Fruit fly (Drosophila melanogaster) whole organism, embryonic: ENCODE data around the gene Epp.

Experiments
- ATbp ChIP-seq: fragments of 200-800 bp; sonication (Bioruptor generic); optimal IDR thresholded peaks from 2 replicates; lab custom pipeline; 2017; ENCODE audit warnings: missing biosample characterization, mild to moderate bottlenecking, missing genetic modification characterization, missing genetic modification reagents
- CG10321 ChIP-seq: fragments of 200-800 bp; sonication (Bioruptor generic); IDR thresholded peaks from 2 replicates; pipeline ENCODE4 v1.3.6; 2022; ENCODE audit warnings: missing biosample characterization, missing genetic modification characterization
- CG10462 ChIP-seq: fragments of 200-800 bp; sonication (Bioruptor generic); optimal IDR thresholded peaks from 2 replicates; lab custom pipeline; 2016; ENCODE audit warnings: missing biosample characterization, missing genetic modification characterization
- CG11398 ChIP-seq: fragments of 200-800 bp; sonication (Bioruptor generic); optimal IDR thresholded peaks from 2 replicates; lab custom pipeline; 2016; ENCODE audit warnings: missing biosample characterization, missing genetic modification characterization
- CG11504 ChIP-seq: fragments of 200-800 bp; sonication (Bioruptor generic); optimal IDR thresholded peaks from 3 replicates; lab custom pipeline; 2019; ENCODE audit warnings: missing biosample characterization, mild to moderate bottlenecking, missing genetic modification characterization, moderate library complexity
- CG12236 ChIP-seq: fragments of 200-800 bp; sonication (Bioruptor generic); optimal IDR thresholded peaks from 2 replicates; lab custom pipeline; 2016; ENCODE audit warnings: missing biosample characterization, missing genetic modification characterization
- CG12391 ChIP-seq: fragments of 200-800 bp; sonication (Bioruptor generic); optimal IDR thresholded peaks from 3 replicates; lab custom pipeline; 2018; ENCODE audit warnings: missing biosample characterization, mild to moderate bottlenecking, missing genetic modification characterization, moderate library complexity
- CG17328 ChIP-seq: fragments of 200-800 bp; sonication (Bioruptor generic); IDR thresholded peaks from 2 replicates; pipeline ENCODE4 v1.3.6; 2022; ENCODE audit warnings: missing biosample characterization, missing genetic modification characterization
- CG3065 ChIP-seq: fragments of 200-800 bp; sonication (Bioruptor generic); optimal IDR thresholded peaks from 2 replicates; lab custom pipeline; 2016; ENCODE audit warnings: missing biosample characterization, missing genetic modification characterization
- CG3726 ChIP-seq: fragments of 200-800 bp; sonication (Bioruptor generic); IDR thresholded peaks from 3 replicates; pipeline ENCODE4, ENCODE4 v1.3.6; 2022; ENCODE audit warnings: missing biosample characterization, missing genetic modification characterization
- CG3847 ChIP-seq: fragments of 200-800 bp; sonication (Bioruptor generic); IDR thresholded peaks from 2 replicates; pipeline ENCODE4 v1.3.6; 2022; ENCODE audit warnings: missing biosample characterization, missing genetic modification characterization
- CG4424 ChIP-seq: fragments of 200-800 bp; sonication (Bioruptor generic); optimal IDR thresholded peaks from 3 replicates; lab custom pipeline; 2016; ENCODE audit warnings: missing biosample characterization, missing genetic modification characterization
- CG7372 ChIP-seq: fragments of 200-800 bp; sonication (Bioruptor generic); IDR thresholded peaks from 2 replicates; pipeline ENCODE4 v1.3.6; 2022; ENCODE audit warnings: missing biosample characterization, missing genetic modification characterization
- CG7963 ChIP-seq: fragments of 200-800 bp; sonication (Bioruptor generic); IDR thresholded peaks from 3 replicates; pipeline ENCODE4 v1.3.6; 2022; ENCODE audit warnings: missing biosample characterization, missing genetic modification characterization; ENCODE audit not compliant: partially characterized antibody
- CG8924 ChIP-seq: fragments of 200-800 bp; optimal IDR thresholded peaks from 3 replicates; lab custom pipeline; 2019; ENCODE audit warnings: missing biosample characterization, mild to moderate bottlenecking, missing genetic modification characterization, moderate library complexity
- Dek ChIP-seq: fragments of 200-800 bp; sonication (Bioruptor generic); optimal IDR thresholded peaks from 3 replicates; lab custom pipeline; 2019; ENCODE audit warnings: missing biosample characterization, mild to moderate bottlenecking, missing genetic modification characterization, moderate library complexity
- Dip3 ChIP-seq: fragments of 200-800 bp; sonication (Bioruptor generic); optimal IDR thresholded peaks from 3 replicates; lab custom pipeline; 2016; ENCODE audit warnings: missing biosample characterization, missing genetic modification characterization
- Dp ChIP-seq: fragments of 200-800 bp; sonication (Bioruptor generic); optimal IDR thresholded peaks from 2 replicates; lab custom pipeline; 2018; ENCODE audit warnings: missing biosample characterization, mild to moderate bottlenecking, missing genetic modification characterization, moderate library complexity
- HmgZ ChIP-seq: fragments of 200-800 bp; sonication (Bioruptor generic); optimal IDR thresholded peaks from 2 replicates; lab custom pipeline; 2018; ENCODE audit warnings: missing biosample characterization, mild to moderate bottlenecking, missing genetic modification characterization
- Hmr ChIP-seq: fragments of 200-800 bp; sonication (Bioruptor generic); optimal IDR thresholded peaks from 3 replicates; lab custom pipeline; 2017; ENCODE audit warnings: mild to moderate bottlenecking, missing biosample characterization, missing genetic modification reagents, missing genetic modification characterization
- Hmx ChIP-seq: fragments of 200-800 bp; sonication (Bioruptor generic); optimal IDR thresholded peaks from 2 replicates; lab custom pipeline; 2016; ENCODE audit warnings: missing biosample characterization, missing genetic modification characterization
- Nf-YB ChIP-seq: fragments of 200-800 bp; sonication (Bioruptor generic); optimal IDR thresholded peaks from 3 replicates; lab custom pipeline; 2019; ENCODE audit warnings: missing biosample characterization, mild to moderate bottlenecking, missing genetic modification characterization, moderate library complexity
- Ravus ChIP-seq: fragments of 200-800 bp; sonication (Bioruptor generic); IDR thresholded peaks from 2 replicates; pipeline ENCODE4 v1.3.6; 2022; ENCODE audit warnings: missing biosample characterization, missing genetic modification characterization
- Spps ChIP-seq: fragments of 200-800 bp; sonication (Bioruptor generic); optimal IDR thresholded peaks from 2 replicates; lab custom pipeline; 2018; ENCODE audit warnings: missing biosample characterization, mild to moderate bottlenecking, missing genetic modification characterization
- Stat92E ChIP-seq, 3 experiments: fragments of >200 bp in 2 of 3; fragments of 200-800 bp in 1 of 3; sonication (Bioruptor generic) in 1 of 3; optimal IDR thresholded peaks; 2 replicates each; lab custom pipeline; 2017 to 2019; ENCODE audit warnings: missing biosample characterization in 3 of 3, missing genetic modification characterization in 3 of 3, mild to moderate bottlenecking in 1 of 3, moderate library complexity in 1 of 3
- Tbp ChIP-seq: fragments of >200 bp; optimal IDR thresholded peaks from 2 replicates; lab custom pipeline; 2018; ENCODE audit warnings: missing biosample characterization, missing genetic modification characterization
- br ChIP-seq: fragments of >200 bp; optimal IDR thresholded peaks from 2 replicates; lab custom pipeline; 2017
- bsh ChIP-seq, 2 experiments: fragments of 200-800 bp; sonication (Bioruptor generic); optimal IDR thresholded peaks; 2 replicates each; lab custom pipeline; 2017 to 2018; ENCODE audit warnings: mild to moderate bottlenecking in 2 of 2, missing biosample characterization in 2 of 2, missing genetic modification characterization in 2 of 2, moderate library complexity in 1 of 2
- caup ChIP-seq: fragments of 200-800 bp; sonication (Bioruptor generic); optimal IDR thresholded peaks from 3 replicates; lab custom pipeline; 2017; ENCODE audit warnings: missing biosample characterization, mild to moderate bottlenecking, missing genetic modification characterization, moderate library complexity; ENCODE audit not compliant: severe bottlenecking
- chinmo ChIP-seq: fragments of 200-800 bp; sonication (Bioruptor generic); IDR thresholded peaks from 4 replicates; pipeline ENCODE4 v1.3.6; 2022; ENCODE audit warnings: missing biosample characterization, missing genetic modification characterization; ENCODE audit not compliant: partially characterized antibody
- chn ChIP-seq: fragments of 200-800 bp; sonication (Bioruptor generic); optimal IDR thresholded peaks from 2 replicates; lab custom pipeline; 2016; ENCODE audit warnings: missing biosample characterization, missing genetic modification characterization
- croc ChIP-seq: fragments of 200-800 bp; sonication (Bioruptor generic); conservative IDR thresholded peaks from 3 replicates; pipeline ENCODE4 v1.3.6; 2022; ENCODE audit warnings: missing biosample characterization, missing genetic modification characterization
- eve ChIP-seq, 2 experiments: fragments of >200 bp; optimal IDR thresholded peaks; 2 replicates each; lab custom pipeline; 2017; ENCODE audit warnings: missing biosample characterization in 2 of 2, missing genetic modification characterization in 2 of 2
- exex ChIP-seq: fragments of 200-800 bp; sonication (Bioruptor generic); optimal IDR thresholded peaks from 4 replicates; lab custom pipeline; 2018; ENCODE audit warnings: missing biosample characterization, mild to moderate bottlenecking, missing genetic modification characterization, moderate library complexity
- fru ChIP-seq: fragments of >200 bp; optimal IDR thresholded peaks from 2 replicates; lab custom pipeline; 2017
- gfzf ChIP-seq: fragments of 200-800 bp; sonication (Bioruptor generic); optimal IDR thresholded peaks from 2 replicates; lab custom pipeline; 2016; ENCODE audit warnings: missing biosample characterization, mild to moderate bottlenecking, missing genetic modification characterization, moderate library complexity
- grau ChIP-seq: fragments of 200-800 bp; optimal IDR thresholded peaks from 3 replicates; lab custom pipeline; 2019; ENCODE audit warnings: missing biosample characterization, mild to moderate bottlenecking, missing genetic modification characterization, moderate library complexity
- kah ChIP-seq: fragments of 200-800 bp; sonication (Bioruptor generic); optimal IDR thresholded peaks from 2 replicates; lab custom pipeline; 2018; ENCODE audit warnings: missing biosample characterization, mild to moderate bottlenecking, missing genetic modification characterization
- maf-S ChIP-seq: fragments of 200-800 bp; sonication (Bioruptor generic); optimal IDR thresholded peaks from 2 replicates; lab custom pipeline; 2016; ENCODE audit warnings: missing biosample characterization, missing genetic modification characterization
- nmo ChIP-seq: fragments of 200-800 bp; sonication (Bioruptor generic); optimal IDR thresholded peaks from 2 replicates; lab custom pipeline; 2018; ENCODE audit warnings: missing biosample characterization, mild to moderate bottlenecking, missing genetic modification characterization, moderate library complexity
- oc ChIP-seq: fragments of 200-800 bp; sonication (Bioruptor generic); optimal IDR thresholded peaks from 2 replicates; lab custom pipeline; 2018; ENCODE audit warnings: missing biosample characterization, mild to moderate bottlenecking, missing genetic modification characterization, moderate library complexity
- onecut ChIP-seq: fragments of 200-800 bp; sonication (Bioruptor generic); IDR thresholded peaks from 2 replicates; pipeline ENCODE4 v1.3.6; 2022; ENCODE audit warnings: missing biosample characterization, missing genetic modification characterization
- phol ChIP-seq: fragments of 200-800 bp; sonication (Bioruptor generic); optimal IDR thresholded peaks from 3 replicates; lab custom pipeline; 2018; ENCODE audit warnings: missing biosample characterization, mild to moderate bottlenecking, missing genetic modification characterization, moderate library complexity
- sim ChIP-seq: fragments of 200-800 bp; sonication (Bioruptor generic); IDR thresholded peaks from 2 replicates; pipeline ENCODE4 v1.3.6; 2022; ENCODE audit warnings: missing biosample characterization, missing genetic modification characterization
- sna ChIP-seq: fragments of 200-800 bp; sonication (Bioruptor generic); IDR thresholded peaks from 2 replicates; pipeline ENCODE4 v1.3.6; 2022; ENCODE audit warnings: missing biosample characterization, missing genetic modification characterization; ENCODE audit not compliant: partially characterized antibody
- stwl ChIP-seq: fragments of 200-800 bp; sonication (Bioruptor generic); optimal IDR thresholded peaks from 3 replicates; lab custom pipeline; 2018; ENCODE audit warnings: missing biosample characterization, mild to moderate bottlenecking, missing genetic modification characterization, moderate library complexity
- twi ChIP-seq: fragments of 200-800 bp; optimal IDR thresholded peaks from 2 replicates; lab custom pipeline; 2019; ENCODE audit warnings: missing biosample characterization, mild to moderate bottlenecking, missing genetic modification characterization, moderate library complexity
- unpg ChIP-seq: fragments of 200-800 bp; sonication (Bioruptor generic); optimal IDR thresholded peaks from 3 replicates; lab custom pipeline; 2018; ENCODE audit warnings: missing biosample characterization, mild to moderate bottlenecking, missing genetic modification characterization, moderate library complexity
- yki ChIP-seq: fragments of >200 bp; optimal IDR thresholded peaks from 3 replicates; lab custom pipeline; 2018

Epp gene

dm6 chr3R:24031825-24032523, 39.3 kb upstream of the Epp start, which contains the start of the genes KrT95D and Mettl3 (continued):
- TF ChIP-seq Dek (tag; lab: Kevin White, UChicago) (no peak), Dip3 (GFP tag; lab: Kevin White, UChicago) (peak; percentile 34), Dp (peak; percentile 45), onecut (GFP tag; lab: Robert Waterston, UW) (peak; percentile 21; the same call in 1 of the 2 replicates), CG11504 (tag; lab: Kevin White, UChicago) (peak; percentile 94), CG12391 (tag; lab: Kevin White, UChicago) (peak; percentile 50), Nf-YB (peak; percentile 23), sna (GFP tag; lab: Robert Waterston, UW) (0 out of 2 replicates have a peak, but pooled peaks have one; percentile 11), nmo (GFP tag; lab: Kevin White, UChicago) (peak; percentile 60), CG3847 (GFP tag; lab: Robert Waterston, UW) (peak; percentile 30; the same call in 1 of the 2 replicates), grau (tag; lab: Kevin White, UChicago) (peak; percentile 16), CG11398 (GFP tag; lab: Kevin White, UChicago) (no peak), Tbp (GFP tag; lab: Kevin White, UChicago) (peak; percentile 62), CG7372 (no peak), CG17328 (GFP tag; lab: Robert Waterston, UW) (no peak), stwl (peak; percentile 93), maf-S (GFP tag; lab: Kevin White, UChicago) (peak; percentile 36), eve (GFP tag; optimal IDR thresholded peaks at IDR 0.05; lab: Kevin White, UChicago) (no peak), Ravus (GFP tag; lab: Robert Waterston, UW) (no peak), sim (GFP tag; lab: Robert Waterston, UW) (no peak), croc (GFP tag; lab: Robert Waterston, UW) (no peak), chn (no peak), Hmr (GFP tag; lab: Kevin White, UChicago) (peak; percentile 56), caup (GFP tag; lab: Kevin White, UChicago) (no peak), CG3726 (GFP tag; lab: Robert Waterston, UW) (no peak), Stat92E (GFP tag; optimal IDR thresholded peaks at IDR 0.05; lab: Kevin White, UChicago) (peak in 1 of 3 experiments; percentile 47), Spps (tag; lab: Kevin White, UChicago) (no peak), CG10321 (GFP tag; lab: Robert Waterston, UW) (no peak), unpg (GFP tag; lab: Kevin White, UChicago) (no peak), Hmx (GFP tag; lab: Kevin White, UChicago) (no peak), twi (no peak), CG7963 (no peak), CG4424 (peak; percentile 25), bsh (GFP tag; optimal IDR thresholded peaks at IDR 0.05; lab: Kevin White, UChicago) (no peak), CG10462 (GFP tag; lab: Kevin White, UChicago) (no peak), exex (no peak), CG8924 (tag; lab: Kevin White, UChicago) (peak; percentile 37), gfzf (GFP tag; lab: Kevin White, UChicago) (peak; percentile 91), HmgZ (tag; lab: Kevin White, UChicago) (peak; percentile 35), chinmo (GFP tag; lab: Robert Waterston, UW) (no peak), ATbp (GFP tag; lab: Kevin White, UChicago) (no peak), br (lab: Kevin White, UChicago) (no peak), phol (tag; lab: Kevin White, UChicago) (peak; percentile 56), fru (lab: Kevin White, UChicago) (no peak), CG3065 (GFP tag; lab: Kevin White, UChicago) (peak; percentile 7), CG12236 (GFP tag; lab: Kevin White, UChicago) (no peak), yki (lab: Kevin White, UChicago) (no peak), oc (tag; lab: Kevin White, UChicago) (no peak), kah (GFP tag; lab: Kevin White, UChicago) (peak; percentile 18)
